Fruit fly (Drosophila melanogaster) S2 (cell line): ENCODE measurements around the gene CG14971.

Source experiments
- CG8478 ChIP-seq: fragments of >200 bp; optimal IDR thresholded peaks from 2 replicates; lab custom pipeline; 2018
- CTCF ChIP-seq, 2 experiments: fragments of >200 bp; optimal IDR thresholded peaks; 2 replicates each; lab custom pipeline; 2018

dm6 chr3L:3455555-3455939, 15.6 kb downstream of the CG14971 start:
- TF ChIP-seq CG8478 (lab: Kevin White, UChicago) = no peak
- TF ChIP-seq CTCF (optimal IDR thresholded peaks at IDR 0.05; lab: Kevin White, UChicago) = no peak
